Worm (Caenorhabditis elegans) whole organism, midembryonic: ENCODE data around the gene ZK1055.4.

ENCODE experiments used
- flt-1 ChIP-seq: fragments of 200-800 bp; sonication (Bioruptor generic); IDR thresholded peaks from 2 replicates; pipeline ENCODE4 v1.3.6; 2022; ENCODE audit warnings: missing genetic modification characterization, missing compliant biosample characterization
- tab-1 ChIP-seq: fragments of 200-800 bp; sonication (Bioruptor generic); IDR thresholded peaks from 2 replicates; pipeline ENCODE4 v1.3.6; 2022; ENCODE audit warnings: missing genetic modification characterization, missing compliant biosample characterization
- ztf-23 ChIP-seq: fragments of 200-800 bp; sonication (Bioruptor generic); IDR thresholded peaks from 2 replicates; pipeline ENCODE4 v1.3.6; 2022; ENCODE audit warnings: missing genetic modification reagents, missing genetic modification characterization, missing compliant biosample characterization

- TF ChIP-seq tab-1 (GFP tag; lab: Robert Waterston, UW): no peak
- no peak for TF ChIP-seq flt-1
- no peak for TF ChIP-seq ztf-23 (GFP tag; lab: Robert Waterston, UW)
Observed at ce11 chrV:6565851-6566386, 15.9 kb upstream of the ZK1055.4 start, which contains the start of gene K04A8.1.
